Worm (Caenorhabditis elegans) whole organism, L1 larva: ENCODE results near the gene trpp-9.
A peak's percentile ranks its signal among the peaks of the same experiment; 100 is the strongest.

Experiments used
- F16B12.6 ChIP-seq: fragments of 150-350 bp; optimal IDR thresholded peaks from 2 replicates; lab custom pipeline; 2014; ENCODE audit warnings: missing biosample characterization, missing genetic modification characterization
- alr-1 ChIP-seq: fragments of 200-800 bp; sonication (Bioruptor generic); optimal IDR thresholded peaks from 2 replicates; lab custom pipeline; 2018; ENCODE audit warnings: borderline replicate concordance, mild to moderate bottlenecking, missing genetic modification characterization, missing compliant biosample characterization
- ama-1 ChIP-seq: fragments of 150-350 bp; optimal IDR thresholded peaks from 2 replicates; lab custom pipeline; 2014
- blmp-1 ChIP-seq: fragments of 150-350 bp; optimal IDR thresholded peaks from 2 replicates; lab custom pipeline; 2014; ENCODE audit warnings: missing biosample characterization, missing genetic modification characterization
- ceh-63 ChIP-seq: fragments of 200-800 bp; sonication (Bioruptor generic); optimal IDR thresholded peaks from 2 replicates; lab custom pipeline; 2018; ENCODE audit warnings: mild to moderate bottlenecking, missing genetic modification characterization, missing compliant biosample characterization
- dpl-1 ChIP-seq, 3 experiments: fragments of 150-350 bp in 2 of 3; sonication (generic microtip) in 1 of 3; optimal IDR thresholded peaks; 2 replicates each; lab custom pipeline; 2014 to 2017; ENCODE audit warnings: missing biosample characterization in 3 of 3, missing genetic modification characterization in 3 of 3, missing genetic modification reagents in 3 of 3
- dsc-1 ChIP-seq: sonication (generic microtip); optimal IDR thresholded peaks from 2 replicates; lab custom pipeline; 2016; ENCODE audit warnings: mild to moderate bottlenecking, missing genetic modification characterization, missing compliant biosample characterization
- efl-1 ChIP-seq, 4 experiments: fragments of 150-350 bp; optimal IDR thresholded peaks in 3 of 4; peaks in 1 of 4; 1 replicate in 1 of 4; 2 replicates in 3 of 4; lab custom pipeline; 2014; ENCODE audit warnings: missing biosample characterization in 2 of 4, missing genetic modification characterization in 2 of 4, missing genetic modification reagents in 2 of 4
- egl-13 ChIP-seq: sonication (generic microtip); optimal IDR thresholded peaks from 2 replicates; lab custom pipeline; 2016; ENCODE audit warnings: missing genotype, missing genetic modification reagents, missing genetic modification characterization, missing compliant biosample characterization
- egl-27 ChIP-seq, 2 experiments: fragments of 150-350 bp in 1 of 2; sonication (generic microtip); optimal IDR thresholded peaks; 3 replicates each; lab custom pipeline; 2017 to 2018; ENCODE audit warnings: missing biosample characterization in 2 of 2, missing genetic modification characterization in 2 of 2, missing genetic modification reagents in 2 of 2
- elt-2 ChIP-seq: sonication (generic microtip); optimal IDR thresholded peaks from 2 replicates; lab custom pipeline; 2016; ENCODE audit warnings: missing genetic modification characterization, mild to moderate bottlenecking, inconsistent platforms, missing compliant biosample characterization, missing genetic modification reagents
- elt-3 ChIP-seq, 6 experiments: fragments of 150-350 bp in 1 of 6; sonication (generic microtip); optimal IDR thresholded peaks; 2 replicates each; lab custom pipeline; 2017 to 2018; ENCODE audit warnings: missing biosample characterization in 6 of 6, missing genetic modification characterization in 6 of 6, inconsistent platforms in 1 of 6
- ets-5 ChIP-seq: fragments of 200-800 bp; sonication (Bioruptor generic); IDR thresholded peaks from 2 replicates; pipeline ENCODE4 v1.3.6; 2022; ENCODE audit warnings: missing genetic modification characterization, missing compliant biosample characterization
- fkh-4 ChIP-seq: sonication (generic microtip); optimal IDR thresholded peaks from 2 replicates; lab custom pipeline; 2016; ENCODE audit warnings: missing compliant biosample characterization, missing genetic modification characterization, borderline replicate concordance
- fos-1 ChIP-seq: fragments of 150-350 bp; optimal IDR thresholded peaks from 2 replicates; lab custom pipeline; 2014; ENCODE audit warnings: missing biosample characterization, missing genetic modification characterization
- hlh-4 ChIP-seq: sonication (generic microtip); optimal IDR thresholded peaks from 2 replicates; lab custom pipeline; 2016; ENCODE audit warnings: mild to moderate bottlenecking, missing genetic modification characterization, missing compliant biosample characterization
- hpl-2 ChIP-seq: fragments of 150-350 bp; optimal IDR thresholded peaks from 2 replicates; lab custom pipeline; 2014; ENCODE audit warnings: missing biosample characterization, missing genetic modification reagents, missing genetic modification characterization
- irx-1 ChIP-seq: sonication (generic microtip); optimal IDR thresholded peaks from 2 replicates; lab custom pipeline; 2016; ENCODE audit warnings: missing genetic modification characterization, missing compliant biosample characterization
- jun-1 ChIP-seq: fragments of 150-350 bp; optimal IDR thresholded peaks from 2 replicates; lab custom pipeline; 2014; ENCODE audit warnings: missing biosample characterization, missing genetic modification reagents, missing genetic modification characterization
- lin-14 ChIP-seq: fragments of 200-800 bp; sonication (Bioruptor generic); optimal IDR thresholded peaks from 2 replicates; lab custom pipeline; 2018; ENCODE audit warnings: mild to moderate bottlenecking, missing genetic modification characterization, moderate library complexity, missing compliant biosample characterization
- lin-15B ChIP-seq: fragments of 150-350 bp; sonication (generic microtip); optimal IDR thresholded peaks from 3 replicates; lab custom pipeline; 2014; ENCODE audit warnings: missing biosample characterization, missing genetic modification characterization
- lin-35 ChIP-seq, 2 experiments: fragments of 150-350 bp; optimal IDR thresholded peaks; 2 replicates each; lab custom pipeline; 2014; ENCODE audit warnings: missing biosample characterization in 2 of 2, missing genetic modification characterization in 2 of 2, missing genetic modification reagents in 2 of 2
- lir-3 ChIP-seq: sonication (generic microtip); optimal IDR thresholded peaks from 2 replicates; lab custom pipeline; 2016; ENCODE audit warnings: mild to moderate bottlenecking, missing genetic modification characterization, moderate library complexity, missing compliant biosample characterization; ENCODE audit not compliant: poor library complexity
- lsy-2 ChIP-seq, 2 experiments: fragments of 150-350 bp; optimal IDR thresholded peaks; 2 replicates each; lab custom pipeline; 2014; ENCODE audit warnings: missing biosample characterization in 2 of 2, missing genetic modification characterization in 2 of 2
- mab-9 ChIP-seq: fragments of 200-800 bp; sonication (Bioruptor generic); IDR thresholded peaks from 2 replicates; pipeline ENCODE4 v1.3.6; 2022; ENCODE audit warnings: missing genetic modification reagents, missing genetic modification characterization, missing compliant biosample characterization
- mdl-1 ChIP-seq, 2 experiments: fragments of 150-350 bp; optimal IDR thresholded peaks; 2 replicates each; lab custom pipeline; 2014 to 2017; ENCODE audit warnings: missing biosample characterization in 2 of 2, missing genetic modification characterization in 2 of 2, inconsistent platforms in 1 of 2
- mef-2 ChIP-seq: fragments of 150-350 bp; optimal IDR thresholded peaks from 2 replicates; lab custom pipeline; 2014; ENCODE audit warnings: missing biosample characterization, missing genetic modification characterization
- nhr-11 ChIP-seq: fragments of 150-350 bp; optimal IDR thresholded peaks from 2 replicates; lab custom pipeline; 2014; ENCODE audit warnings: missing biosample characterization, missing genetic modification characterization
- nhr-12 ChIP-seq: sonication (generic microtip); optimal IDR thresholded peaks from 2 replicates; lab custom pipeline; 2017; ENCODE audit warnings: missing biosample characterization, missing genetic modification characterization
- nhr-237 ChIP-seq: fragments of 150-350 bp; optimal IDR thresholded peaks from 2 replicates; lab custom pipeline; 2014; ENCODE audit warnings: missing biosample characterization, missing genetic modification characterization
- nhr-28 ChIP-seq: fragments of 150-350 bp; optimal IDR thresholded peaks from 2 replicates; lab custom pipeline; 2014; ENCODE audit warnings: missing biosample characterization, missing genetic modification characterization
- nhr-47 ChIP-seq: sonication (generic microtip); optimal IDR thresholded peaks from 2 replicates; lab custom pipeline; 2016; ENCODE audit warnings: mild to moderate bottlenecking, missing genetic modification characterization, moderate library complexity, missing compliant biosample characterization
- nhr-84 ChIP-seq: sonication (generic microtip); optimal IDR thresholded peaks from 2 replicates; lab custom pipeline; 2017; ENCODE audit warnings: missing biosample characterization, missing genetic modification characterization
- nhr-85 ChIP-seq: sonication (generic microtip); peaks from one replicate; lab custom pipeline; 2016; ENCODE audit warnings: missing genetic modification characterization, inconsistent platforms, missing compliant biosample characterization
- pag-3 ChIP-seq: sonication (generic microtip); optimal IDR thresholded peaks from 2 replicates; lab custom pipeline; 2017; ENCODE audit warnings: missing genetic modification characterization, mild to moderate bottlenecking, missing compliant biosample characterization, antibody characterized with exemption, borderline replicate concordance; ENCODE audit not compliant: insufficient read depth
- pqm-1 ChIP-seq: sonication (generic microtip); optimal IDR thresholded peaks from 3 replicates; lab custom pipeline; 2017; ENCODE audit warnings: missing biosample characterization, missing genetic modification characterization
- rnt-1 ChIP-seq: sonication (generic microtip); optimal IDR thresholded peaks from 2 replicates; lab custom pipeline; 2016; ENCODE audit warnings: mild to moderate bottlenecking, missing genetic modification characterization, moderate library complexity, missing compliant biosample characterization
- snpc-4 ChIP-seq: fragments of 150-350 bp; optimal IDR thresholded peaks from 2 replicates; lab custom pipeline; 2014; ENCODE audit warnings: missing biosample characterization, missing genetic modification characterization
- sup-37 ChIP-seq: fragments of 200-800 bp; sonication (Bioruptor generic); optimal IDR thresholded peaks from 2 replicates; lab custom pipeline; 2018; ENCODE audit warnings: mild to moderate bottlenecking, missing genetic modification characterization, missing compliant biosample characterization
- tbx-2 ChIP-seq: sonication (generic microtip); optimal IDR thresholded peaks from 2 replicates; lab custom pipeline; 2016; ENCODE audit warnings: missing genetic modification characterization, missing compliant biosample characterization
- unc-30 ChIP-seq: sonication (generic microtip); optimal IDR thresholded peaks from 2 replicates; lab custom pipeline; 2017; ENCODE audit warnings: missing biosample characterization, missing genetic modification characterization
- unc-62 ChIP-seq: fragments of 150-350 bp; optimal IDR thresholded peaks from 2 replicates; lab custom pipeline; 2014; ENCODE audit warnings: missing biosample characterization, missing genetic modification reagents, missing genetic modification characterization
- unc-98 ChIP-seq: fragments of 200-800 bp; sonication (Bioruptor generic); IDR thresholded peaks from 2 replicates; pipeline ENCODE4 v1.3.6; 2022; ENCODE audit warnings: missing genetic modification characterization, missing compliant biosample characterization
- vab-15 ChIP-seq: sonication (generic microtip); optimal IDR thresholded peaks from 2 replicates; lab custom pipeline; 2017; ENCODE audit warnings: missing genotype, mild to moderate bottlenecking, missing genetic modification characterization, missing compliant biosample characterization
- xbp-1 ChIP-seq: sonication (generic microtip); optimal IDR thresholded peaks from 2 replicates; lab custom pipeline; 2016; ENCODE audit warnings: missing genetic modification characterization, missing compliant biosample characterization
- ztf-11 ChIP-seq, 2 experiments: sonication (generic microtip); optimal IDR thresholded peaks; 2 replicates each; lab custom pipeline; 2016 to 2017; ENCODE audit warnings: missing genetic modification characterization in 2 of 2, missing biosample characterization in 1 of 2, missing compliant biosample characterization in 1 of 2
- ztf-4 ChIP-seq: fragments of 150-350 bp; optimal IDR thresholded peaks from 2 replicates; lab custom pipeline; 2014; ENCODE audit warnings: missing biosample characterization, missing genetic modification characterization

Gene trpp-9

ce11 chrX:11554522-11554921, 9.2 kb upstream of the trpp-9 start (continued):
- TF ChIP-seq dsc-1 (tag; lab: Kevin White, UChicago) (peak; percentile 13), irx-1 (no peak), lin-14 (GFP tag; lab: Kevin White, UChicago) (peak; percentile 43), ama-1 (no peak), ztf-11 (tag; optimal IDR thresholded peaks at IDR 0.05; lab: Kevin White, UChicago) (no peak), pqm-1 (tag; lab: Kevin White, UChicago) (no peak), nhr-11 (tag; lab: Kevin White, UChicago) (no peak), jun-1 (tag; lab: Kevin White, UChicago) (no peak)

DNA sequence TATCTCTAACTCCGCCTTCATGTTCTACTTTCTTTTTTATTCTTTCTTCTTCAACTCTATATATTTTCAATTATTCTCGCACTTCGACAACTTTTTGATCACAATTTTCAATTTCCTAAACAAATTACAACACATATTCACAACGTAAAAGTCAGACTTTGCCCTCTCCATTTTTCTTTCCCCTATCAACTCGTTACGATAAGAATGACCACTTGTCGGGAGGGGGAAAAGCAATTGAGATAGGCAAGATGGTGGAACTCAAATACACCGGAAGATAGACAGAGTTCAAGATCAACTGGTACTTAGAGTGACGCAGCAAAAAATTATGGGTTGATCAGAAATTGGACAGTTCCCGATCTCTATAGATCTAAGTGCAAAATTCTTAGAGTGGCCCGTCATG, 8.7 kb upstream of the trpp-9 start:
- TF ChIP-seq tbx-2 (tag; lab: Kevin White, UChicago) (no peak), elt-2 (tag; lab: Kevin White, UChicago) (peak; percentile 35)
- TF ChIP-seq, all 84 proteins: peak for 1

ce11 chrX:11555527-11556137, 8.1 kb upstream of the trpp-9 start:
- TF ChIP-seq hlh-4 (tag; lab: Kevin White, UChicago), result no peak
- no peak for TF ChIP-seq jun-1 (tag; lab: Kevin White, UChicago)
- no peak for TF ChIP-seq blmp-1 (tag; lab: Kevin White, UChicago)
- no peak for TF ChIP-seq snpc-4 (tag; lab: Kevin White, UChicago)
- no peak for TF ChIP-seq elt-2 (tag; lab: Kevin White, UChicago)
- TF ChIP-seq ama-1, result no peak
- no peak for TF ChIP-seq unc-30 (tag; lab: Kevin White, UChicago)
- no peak for TF ChIP-seq efl-1 (optimal IDR thresholded peaks at IDR 0.05; lab: Kevin White, UChicago)
- TF ChIP-seq efl-1 (GFP tag; optimal IDR thresholded peaks at IDR 0.05 in 1 of 2; lab: Kevin White, UChicago), result peak in 1 of 2 experiments; percentile 80
- no peak for TF ChIP-seq fos-1 (tag; lab: Kevin White, UChicago)
- TF ChIP-seq alr-1 (tag; lab: Kevin White, UChicago), result no peak
- no peak for TF ChIP-seq lin-15B (tag; lab: Kevin White, UChicago)
- no peak for TF ChIP-seq ztf-4 (tag; lab: Kevin White, UChicago)
- TF ChIP-seq vab-15 (tag; lab: Kevin White, UChicago), result peak; percentile 0
- TF ChIP-seq egl-13, result no peak
- TF ChIP-seq ztf-11 (tag; optimal IDR thresholded peaks at IDR 0.05; lab: Kevin White, UChicago), result no peak
- TF ChIP-seq mef-2, result no peak
- peak; percentile 62 for TF ChIP-seq nhr-85 (tag; lab: Kevin White, UChicago)
- no peak for TF ChIP-seq nhr-47 (tag; lab: Kevin White, UChicago)
- TF ChIP-seq hpl-2 (GFP tag; lab: Kevin White, UChicago), result no peak
- no peak for TF ChIP-seq ceh-63 (GFP tag; lab: Kevin White, UChicago)
- no peak for TF ChIP-seq elt-3 (tag; optimal IDR thresholded peaks at IDR 0.05; lab: Kevin White, UChicago)
- TF ChIP-seq nhr-237, result no peak
- no peak for TF ChIP-seq irx-1
- TF ChIP-seq pag-3 (tag; lab: Kevin White, UChicago), result no peak
- no peak for TF ChIP-seq F16B12.6 (tag; lab: Kevin White, UChicago)
- no peak for TF ChIP-seq nhr-28 (tag; lab: Kevin White, UChicago)
- no peak for TF ChIP-seq sup-37
- TF ChIP-seq lir-3 (tag; lab: Kevin White, UChicago), result no peak
- peak in 1 of 2 experiments; percentile 21 for TF ChIP-seq mdl-1 (tag; optimal IDR thresholded peaks at IDR 0.05; lab: Kevin White, UChicago)
- no peak for TF ChIP-seq mab-9 (GFP tag; lab: Robert Waterston, UW)
- TF ChIP-seq rnt-1 (tag; lab: Kevin White, UChicago), result no peak
- no peak for TF ChIP-seq nhr-12 (tag; lab: Kevin White, UChicago)
- peak; percentile 14 for TF ChIP-seq lin-14 (GFP tag; lab: Kevin White, UChicago)
- TF ChIP-seq fkh-4, result no peak
- no peak for TF ChIP-seq lin-35 (GFP tag; optimal IDR thresholded peaks at IDR 0.05; lab: Kevin White, UChicago)
- TF ChIP-seq egl-27 (tag; optimal IDR thresholded peaks at IDR 0.05; lab: Kevin White, UChicago), result no peak
- TF ChIP-seq lsy-2 (tag; optimal IDR thresholded peaks at IDR 0.05; lab: Kevin White, UChicago), result no peak
- TF ChIP-seq ets-5 (GFP tag; lab: Robert Waterston, UW), result no peak
- TF ChIP-seq dpl-1 (GFP tag; optimal IDR thresholded peaks at IDR 0.05; lab: Kevin White, UChicago), result no peak
- no peak for TF ChIP-seq nhr-84 (tag; lab: Kevin White, UChicago)
- no peak for TF ChIP-seq unc-98 (GFP tag; lab: Robert Waterston, UW)
- no peak for TF ChIP-seq unc-62
- no peak for TF ChIP-seq xbp-1 (tag; lab: Kevin White, UChicago)
